Fruit fly (Drosophila melanogaster) whole organism, pupa: Measurements from ENCODE around the gene Mad.

Experiments
- CG10348 ChIP-seq: fragments of 200-800 bp; sonication (Bioruptor generic); IDR thresholded peaks from 2 replicates; pipeline ENCODE4 v1.3.6; 2022; ENCODE audit warnings: missing biosample characterization, missing genetic modification characterization
- CG12605 ChIP-seq: fragments of 200-800 bp; sonication (Bioruptor generic); IDR thresholded peaks from 2 replicates; pipeline ENCODE4 v1.3.6; 2022; ENCODE audit warnings: missing biosample characterization, missing genetic modification characterization
- CG13204 ChIP-seq: fragments of 200-800 bp; sonication (Bioruptor generic); optimal IDR thresholded peaks from 2 replicates; lab custom pipeline; 2018; ENCODE audit warnings: missing biosample characterization, mild to moderate bottlenecking, missing genetic modification characterization, moderate library complexity
- CG14655 ChIP-seq: fragments of 200-800 bp; sonication (Bioruptor generic); optimal IDR thresholded peaks from 3 replicates; lab custom pipeline; 2017; ENCODE audit warnings: mild to moderate bottlenecking, missing biosample characterization, missing genetic modification reagents, missing genetic modification characterization
- CG15710 ChIP-seq: fragments of 200-800 bp; sonication (Bioruptor generic); optimal IDR thresholded peaks from 2 replicates; lab custom pipeline; 2018; ENCODE audit warnings: missing biosample characterization, mild to moderate bottlenecking, missing genetic modification characterization, moderate library complexity
- CG17806 ChIP-seq: fragments of 200-800 bp; sonication (Bioruptor generic); optimal IDR thresholded peaks from 2 replicates; lab custom pipeline; 2018; ENCODE audit warnings: missing biosample characterization, mild to moderate bottlenecking, missing genetic modification characterization, moderate library complexity
- CG32121 ChIP-seq: fragments of 200-800 bp; sonication (Bioruptor generic); IDR thresholded peaks from 2 replicates; pipeline ENCODE4 v1.3.6; 2022; ENCODE audit warnings: missing biosample characterization, missing genetic modification characterization
- CG34367 ChIP-seq: fragments of 200-800 bp; sonication (Bioruptor generic); optimal IDR thresholded peaks from 2 replicates; lab custom pipeline; 2018; ENCODE audit warnings: missing biosample characterization, mild to moderate bottlenecking, missing genetic modification characterization
- CG4496 ChIP-seq: fragments of 200-800 bp; sonication (Bioruptor generic); IDR thresholded peaks from 3 replicates; pipeline ENCODE4 v1.3.6; 2022; ENCODE audit warnings: missing biosample characterization, missing genetic modification characterization
- CG8159 ChIP-seq: fragments of 200-800 bp; sonication (Bioruptor generic); optimal IDR thresholded peaks from 3 replicates; lab custom pipeline; 2018; ENCODE audit warnings: missing biosample characterization, mild to moderate bottlenecking, missing genetic modification characterization, moderate library complexity
- CG8301 ChIP-seq: fragments of 200-800 bp; sonication (Bioruptor generic); optimal IDR thresholded peaks from 2 replicates; lab custom pipeline; 2018; ENCODE audit warnings: missing biosample characterization, mild to moderate bottlenecking, missing genetic modification characterization
- CG9948 ChIP-seq: fragments of 200-800 bp; sonication (Bioruptor generic); optimal IDR thresholded peaks from 2 replicates; lab custom pipeline; 2018; ENCODE audit warnings: missing biosample characterization, mild to moderate bottlenecking, missing genetic modification characterization, moderate library complexity
- D1 ChIP-seq: fragments of 200-800 bp; sonication (Bioruptor generic); optimal IDR thresholded peaks from 2 replicates; lab custom pipeline; 2018; ENCODE audit warnings: missing biosample characterization, mild to moderate bottlenecking, missing genetic modification characterization, moderate library complexity
- EcR ChIP-seq: fragments of 200-800 bp; sonication (Bioruptor generic); optimal IDR thresholded peaks from 3 replicates; lab custom pipeline; 2019; ENCODE audit warnings: missing biosample characterization, missing genetic modification characterization, mild to moderate bottlenecking, moderate library complexity, missing genetic modification reagents
- Ets98B ChIP-seq: fragments of 200-800 bp; sonication (Bioruptor generic); IDR thresholded peaks from 2 replicates; pipeline ENCODE4 v1.3.6; 2022; ENCODE audit warnings: missing biosample characterization, missing genetic modification characterization
- Pif1A ChIP-seq: fragments of 200-800 bp; sonication (Bioruptor generic); optimal IDR thresholded peaks from 3 replicates; lab custom pipeline; 2016; ENCODE audit warnings: missing biosample characterization, missing genetic modification characterization
- Pif1B ChIP-seq: fragments of 200-800 bp; sonication (Bioruptor generic); optimal IDR thresholded peaks from 3 replicates; lab custom pipeline; 2016; ENCODE audit warnings: missing biosample characterization, missing genetic modification characterization
- Snoo ChIP-seq: fragments of 200-800 bp; sonication (Bioruptor generic); optimal IDR thresholded peaks from 3 replicates; lab custom pipeline; 2017; ENCODE audit warnings: missing biosample characterization, mild to moderate bottlenecking, missing genetic modification characterization, inconsistent platforms
- fd96Ca ChIP-seq: fragments of 200-800 bp; sonication (Bioruptor generic); IDR thresholded peaks from 3 replicates; pipeline ENCODE4 v1.3.6; 2022; ENCODE audit warnings: missing biosample characterization, missing genetic modification characterization
- gl ChIP-seq: fragments of 200-800 bp; sonication (Bioruptor generic); optimal IDR thresholded peaks from 2 replicates; lab custom pipeline; 2018; ENCODE audit warnings: missing biosample characterization, mild to moderate bottlenecking, missing genetic modification characterization
- rn ChIP-seq: fragments of 200-800 bp; sonication (Bioruptor generic); IDR thresholded peaks from 2 replicates; pipeline ENCODE4 v1.3.6; 2022; ENCODE audit warnings: missing biosample characterization, missing genetic modification characterization

Gene Mad

DNA sequence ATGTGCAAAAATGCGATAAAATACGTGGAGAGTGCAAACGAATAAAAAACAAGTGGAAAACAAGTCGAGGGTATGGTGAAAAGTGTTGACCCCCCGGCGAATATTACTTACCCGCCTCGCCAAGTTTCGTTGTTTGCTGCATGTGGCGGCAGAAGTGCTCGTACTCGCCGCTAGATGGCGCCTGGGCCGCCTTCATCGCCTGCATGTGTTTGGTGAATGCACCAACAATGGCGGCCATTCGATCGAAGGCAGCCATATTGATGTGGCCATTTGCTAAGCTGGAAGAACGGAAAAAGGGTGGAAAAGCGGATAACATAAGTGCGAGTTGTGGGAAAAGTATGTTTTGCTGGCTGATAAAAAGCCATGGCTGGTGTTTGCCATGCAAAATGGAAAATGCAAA, 23.8 kb upstream of the Mad start:
- no peak for TF ChIP-seq CG8301 (tag; lab: Kevin White, UChicago)
- no peak for TF ChIP-seq CG17806 (tag; lab: Kevin White, UChicago)
- TF ChIP-seq Snoo (tag; lab: Kevin White, UChicago), result no peak
- no peak for TF ChIP-seq fd96Ca (GFP tag; lab: Robert Waterston, UW)

dm6 chr2L:3179654-3180053, 20.2 kb upstream of the Mad start:
- TF ChIP-seq gl (tag; lab: Kevin White, UChicago) (no peak), D1 (tag; lab: Kevin White, UChicago) (no peak), CG34367 (tag; lab: Kevin White, UChicago) (no peak), CG9948 (no peak), CG32121 (GFP tag; lab: Robert Waterston, UW) (no peak), CG8159 (tag; lab: Kevin White, UChicago) (no peak), Pif1A (GFP tag; lab: Kevin White, UChicago) (no peak), Ets98B (GFP tag; lab: Robert Waterston, UW) (no peak), CG15710 (tag; lab: Kevin White, UChicago) (no peak), CG17806 (tag; lab: Kevin White, UChicago) (no peak), EcR (no peak), CG13204 (GFP tag; lab: Kevin White, UChicago) (no peak), CG4496 (GFP tag; lab: Robert Waterston, UW) (no peak), CG10348 (GFP tag; lab: Robert Waterston, UW) (no peak), Pif1B (no peak), rn (no peak)

dm6 chr2L:3173740-3174139, 14.3 kb upstream of the Mad start, which contains the start of the genes CG31698 and CG15404:
TSS of gene CG31698 (minus strand) at chr2L:3173840.
TSS of gene CG15404 (plus strand) at chr2L:3173972.
- TF ChIP-seq CG34367 (tag; lab: Kevin White, UChicago) (no peak), EcR (no peak), CG8301 (tag; lab: Kevin White, UChicago) (no peak), CG12605 (GFP tag; lab: Robert Waterston, UW) (no peak), CG9948 (no peak), CG14655 (no peak), CG4496 (GFP tag; lab: Robert Waterston, UW) (no peak), rn (no peak), Pif1A (GFP tag; lab: Kevin White, UChicago) (no peak), Pif1B (no peak), CG10348 (GFP tag; lab: Robert Waterston, UW) (no peak), CG17806 (tag; lab: Kevin White, UChicago) (no peak), CG8159 (tag; lab: Kevin White, UChicago) (no peak)

- TF ChIP-seq D1 (tag; lab: Kevin White, UChicago) (no peak), CG4496 (GFP tag; lab: Robert Waterston, UW) (no peak; the same call in 2 of the 3 replicates), Ets98B (GFP tag; lab: Robert Waterston, UW) (peak; percentile 47; the same call in 1 of the 2 replicates), gl (tag; lab: Kevin White, UChicago) (peak; percentile 40), CG10348 (GFP tag; lab: Robert Waterston, UW) (no peak), CG13204 (GFP tag; lab: Kevin White, UChicago) (no peak), Snoo (tag; lab: Kevin White, UChicago) (no peak), rn (no peak), EcR (no peak), CG8301 (tag; lab: Kevin White, UChicago) (no peak), CG17806 (tag; lab: Kevin White, UChicago) (no peak), CG8159 (tag; lab: Kevin White, UChicago) (peak; percentile 31), Pif1A (GFP tag; lab: Kevin White, UChicago) (peak; percentile 35), Pif1B (peak; percentile 52), CG34367 (tag; lab: Kevin White, UChicago) (no peak), CG14655 (no peak), CG32121 (GFP tag; lab: Robert Waterston, UW) (peak; percentile 21; the same call in 1 of the 2 replicates), CG15710 (tag; lab: Kevin White, UChicago) (no peak), CG12605 (GFP tag; lab: Robert Waterston, UW) (peak; percentile 49; the same call in 1 of the 2 replicates), CG9948 (no peak), fd96Ca (GFP tag; lab: Robert Waterston, UW) (peak; percentile 45; the same call in 1 of the 3 replicates)
These were observed 13.4 kb upstream of the Mad start for dm6 chr2L:3172745-3173271.

- TF ChIP-seq CG17806 (tag; lab: Kevin White, UChicago) (no peak), EcR (no peak), CG13204 (GFP tag; lab: Kevin White, UChicago) (no peak), Pif1B (no peak), CG15710 (tag; lab: Kevin White, UChicago) (no peak), CG34367 (tag; lab: Kevin White, UChicago) (no peak), gl (tag; lab: Kevin White, UChicago) (no peak), CG4496 (GFP tag; lab: Robert Waterston, UW) (no peak), CG32121 (GFP tag; lab: Robert Waterston, UW) (no peak), Snoo (tag; lab: Kevin White, UChicago) (no peak), CG14655 (no peak), CG10348 (GFP tag; lab: Robert Waterston, UW) (no peak), Pif1A (GFP tag; lab: Kevin White, UChicago) (no peak), CG12605 (GFP tag; lab: Robert Waterston, UW) (no peak), CG9948 (no peak), CG8301 (tag; lab: Kevin White, UChicago) (no peak), fd96Ca (GFP tag; lab: Robert Waterston, UW) (no peak)
These were observed 11.6 kb upstream of the Mad start, which contains the start of gene CG44002 for dm6 chr2L:3170949-3171579. TSS of gene CG44002 (minus strand) at chr2L:3171092.
